Fruit fly (Drosophila melanogaster) whole organism: ENCODE measurements around the gene Targ2.

Experiments
- CG8478 ChIP-seq: fragments of >200 bp; optimal IDR thresholded peaks from 2 replicates; lab custom pipeline; 2018; ENCODE audit warnings: inconsistent platforms
- pan ChIP-seq: fragments of >200 bp; optimal IDR thresholded peaks from 2 replicates; lab custom pipeline; 2017

DNA sequence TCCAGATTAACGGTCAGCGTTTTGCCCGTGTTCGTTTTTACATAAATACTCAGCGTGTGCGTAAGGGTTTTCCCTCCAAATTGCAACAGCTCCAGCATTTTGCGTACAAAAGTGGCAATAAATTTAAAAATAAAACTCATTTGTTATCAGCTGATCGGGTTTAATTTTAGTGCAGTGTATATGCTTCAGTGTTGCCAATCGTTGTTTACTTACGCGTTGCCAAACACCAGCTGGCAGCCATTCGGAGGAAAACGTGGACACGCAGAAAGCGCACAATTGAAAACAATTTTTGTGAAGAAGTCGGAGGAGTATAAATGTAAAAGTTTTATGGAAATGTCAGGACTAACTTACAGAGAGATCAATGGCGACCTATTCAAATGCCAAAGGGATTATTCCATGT is 6.5 kb downstream of the Targ2 start, which contains the start of the genes Targ3 and park:
- TF ChIP-seq CG8478 (lab: Kevin White, UChicago) (no peak), pan (lab: Kevin White, UChicago) (no peak)
